Worm (Caenorhabditis elegans) whole organism, L2 larva: ENCODE results near the gene mnr-1.
A peak's percentile ranks its signal among the peaks of the same experiment; 100 is the strongest.

ENCODE experiments used
- C34F6.9 ChIP-seq: fragments of 150-350 bp; optimal IDR thresholded peaks from 2 replicates; lab custom pipeline; 2014; ENCODE audit warnings: missing biosample characterization, missing genetic modification characterization
- F13H6.1 ChIP-seq: sonication (generic microtip); optimal IDR thresholded peaks from 2 replicates; lab custom pipeline; 2016; ENCODE audit warnings: missing genetic modification characterization, missing compliant biosample characterization
- Y55F3AM.14 ChIP-seq: fragments of 200-800 bp; sonication (Bioruptor generic); optimal IDR thresholded peaks from 2 replicates; lab custom pipeline; 2018; ENCODE audit warnings: mild to moderate bottlenecking, missing genetic modification characterization, missing compliant biosample characterization
- ZK546.5 ChIP-seq: sonication (generic microtip); optimal IDR thresholded peaks from 2 replicates; lab custom pipeline; 2017; ENCODE audit warnings: missing biosample characterization, missing genetic modification characterization
- alr-1 ChIP-seq: fragments of 150-350 bp; optimal IDR thresholded peaks from 2 replicates; lab custom pipeline; 2014; ENCODE audit warnings: missing biosample characterization, missing genetic modification characterization
- aly-2 ChIP-seq: fragments of 150-350 bp; optimal IDR thresholded peaks from 2 replicates; lab custom pipeline; 2014; ENCODE audit warnings: missing biosample characterization, missing genetic modification characterization
- ama-1 ChIP-seq: fragments of 150-350 bp; optimal IDR thresholded peaks from 2 replicates; lab custom pipeline; 2018; ENCODE audit warnings: inconsistent platforms
- blmp-1 ChIP-seq: sonication (generic microtip); optimal IDR thresholded peaks from 2 replicates; lab custom pipeline; 2017; ENCODE audit warnings: missing genetic modification characterization, mild to moderate bottlenecking, missing compliant biosample characterization, antibody characterized with exemption, moderate library complexity; ENCODE audit not compliant: insufficient read depth
- ceh-16 ChIP-seq: fragments of 150-350 bp; optimal IDR thresholded peaks from 2 replicates; lab custom pipeline; 2014; ENCODE audit warnings: missing biosample characterization, missing genetic modification characterization
- ceh-82 ChIP-seq: fragments of 150-350 bp; optimal IDR thresholded peaks from 2 replicates; lab custom pipeline; 2014; ENCODE audit warnings: missing biosample characterization, missing genetic modification characterization
- crh-2 ChIP-seq: sonication (generic microtip); optimal IDR thresholded peaks from 2 replicates; lab custom pipeline; 2017; ENCODE audit warnings: missing biosample characterization, missing genetic modification characterization
- dmd-4 ChIP-seq: sonication (generic microtip); optimal IDR thresholded peaks from 2 replicates; lab custom pipeline; 2017; ENCODE audit warnings: missing biosample characterization, missing genetic modification characterization
- egl-27 ChIP-seq: sonication (generic microtip); optimal IDR thresholded peaks from 3 replicates; lab custom pipeline; 2017; ENCODE audit warnings: missing biosample characterization, missing genetic modification reagents, missing genetic modification characterization
- elt-1 ChIP-seq: fragments of 150-350 bp; optimal IDR thresholded peaks from 2 replicates; lab custom pipeline; 2014; ENCODE audit warnings: missing biosample characterization, missing genetic modification characterization
- elt-3 ChIP-seq: sonication (generic microtip); optimal IDR thresholded peaks from 2 replicates; lab custom pipeline; 2017; ENCODE audit warnings: missing biosample characterization, missing genetic modification characterization
- fos-1 ChIP-seq: fragments of 150-350 bp; optimal IDR thresholded peaks from 2 replicates; lab custom pipeline; 2014; ENCODE audit warnings: missing biosample characterization, missing genetic modification characterization
- gmeb-1 ChIP-seq: fragments of 150-350 bp; optimal IDR thresholded peaks from 2 replicates; lab custom pipeline; 2014; ENCODE audit warnings: missing biosample characterization, missing genetic modification characterization
- lin-13 ChIP-seq: fragments of 150-350 bp; optimal IDR thresholded peaks from 2 replicates; lab custom pipeline; 2014; ENCODE audit warnings: missing biosample characterization, missing genetic modification reagents, missing genetic modification characterization
- lsy-2 ChIP-seq, 2 experiments: fragments of 150-350 bp in 1 of 2; sonication (generic microtip) in 1 of 2; optimal IDR thresholded peaks; 2 replicates each; lab custom pipeline; 2014 to 2017; ENCODE audit warnings: missing biosample characterization in 2 of 2, missing genetic modification characterization in 2 of 2
- mab-5 ChIP-seq: fragments of 150-350 bp; optimal IDR thresholded peaks from 2 replicates; lab custom pipeline; 2014; ENCODE audit warnings: missing biosample characterization, missing genetic modification characterization
- mbf-1 ChIP-seq: sonication (generic microtip); optimal IDR thresholded peaks from 2 replicates; lab custom pipeline; 2017; ENCODE audit warnings: missing biosample characterization, missing genetic modification characterization
- mdl-1 ChIP-seq, 2 experiments: fragments of 150-350 bp in 1 of 2; sonication (generic microtip) in 1 of 2; optimal IDR thresholded peaks; 2 replicates each; lab custom pipeline; 2017; ENCODE audit warnings: missing biosample characterization in 2 of 2, missing genetic modification characterization in 2 of 2
- nhr-10 ChIP-seq: sonication (generic microtip); optimal IDR thresholded peaks from 2 replicates; lab custom pipeline; 2017; ENCODE audit warnings: missing biosample characterization, missing genetic modification characterization
- nhr-12 ChIP-seq: fragments of 150-350 bp; optimal IDR thresholded peaks from 2 replicates; lab custom pipeline; 2014; ENCODE audit warnings: missing biosample characterization, missing genetic modification characterization
- nhr-129 ChIP-seq: fragments of 150-350 bp; optimal IDR thresholded peaks from 2 replicates; lab custom pipeline; 2014; ENCODE audit warnings: missing biosample characterization, missing genetic modification characterization
- nhr-21 ChIP-seq: fragments of 150-350 bp; optimal IDR thresholded peaks from 2 replicates; lab custom pipeline; 2014; ENCODE audit warnings: missing biosample characterization, missing genetic modification characterization
- nhr-23 ChIP-seq: fragments of 150-350 bp; optimal IDR thresholded peaks from 2 replicates; lab custom pipeline; 2014; ENCODE audit warnings: missing biosample characterization, missing genetic modification reagents, missing genetic modification characterization
- nhr-237 ChIP-seq: fragments of 150-350 bp; optimal IDR thresholded peaks from 2 replicates; lab custom pipeline; 2014; ENCODE audit warnings: missing biosample characterization, missing genetic modification characterization
- nhr-6 ChIP-seq: fragments of 150-350 bp; optimal IDR thresholded peaks from 2 replicates; lab custom pipeline; 2014; ENCODE audit warnings: missing biosample characterization, missing genetic modification characterization
- nhr-77 ChIP-seq: fragments of 150-350 bp; optimal IDR thresholded peaks from 2 replicates; lab custom pipeline; 2014; ENCODE audit warnings: missing biosample characterization, missing genetic modification characterization
- skn-1 ChIP-seq: sonication (generic microtip); optimal IDR thresholded peaks from 2 replicates; lab custom pipeline; 2017; ENCODE audit warnings: missing biosample characterization, missing genetic modification characterization
- sma-3 ChIP-seq: sonication (generic microtip); optimal IDR thresholded peaks from 2 replicates; lab custom pipeline; 2016; ENCODE audit warnings: missing genetic modification reagents, missing genetic modification characterization, missing compliant biosample characterization
- sma-9 ChIP-seq, 2 experiments: fragments of 150-350 bp in 1 of 2; sonication (generic microtip) in 1 of 2; optimal IDR thresholded peaks; 2 replicates each; lab custom pipeline; 2014 to 2016; ENCODE audit warnings: missing genetic modification characterization in 2 of 2, mild to moderate bottlenecking in 1 of 2, missing biosample characterization in 1 of 2, missing compliant biosample characterization in 1 of 2, missing genetic modification reagents in 1 of 2, moderate library complexity in 1 of 2
- snpc-4 ChIP-seq: fragments of 150-350 bp; optimal IDR thresholded peaks from 2 replicates; lab custom pipeline; 2014; ENCODE audit warnings: missing biosample characterization, missing genetic modification characterization
- unc-55 ChIP-seq: fragments of 150-350 bp; sonication (generic microtip); optimal IDR thresholded peaks from 3 replicates; lab custom pipeline; 2014; ENCODE audit warnings: missing biosample characterization, missing genetic modification reagents, missing genetic modification characterization
- unc-62 ChIP-seq: fragments of 150-350 bp; optimal IDR thresholded peaks from 2 replicates; lab custom pipeline; 2014; ENCODE audit warnings: missing biosample characterization, missing genetic modification reagents, missing genetic modification characterization
- zag-1 ChIP-seq: fragments of 150-350 bp; optimal IDR thresholded peaks from 2 replicates; lab custom pipeline; 2014; ENCODE audit warnings: missing biosample characterization, missing genetic modification characterization
- ztf-1 ChIP-seq: fragments of 200-800 bp; sonication (Bioruptor generic); conservative IDR thresholded peaks from 2 replicates; pipeline ENCODE4 v1.3.6; 2022; ENCODE audit warnings: missing genetic modification characterization, missing compliant biosample characterization
- ztf-11 ChIP-seq: sonication (generic microtip); optimal IDR thresholded peaks from 2 replicates; lab custom pipeline; 2017; ENCODE audit warnings: missing biosample characterization, missing genetic modification characterization
- ztf-4 ChIP-seq: fragments of 150-350 bp; optimal IDR thresholded peaks from 2 replicates; lab custom pipeline; 2014; ENCODE audit warnings: missing biosample characterization, missing genetic modification characterization

The mnr-1 gene

DNA sequence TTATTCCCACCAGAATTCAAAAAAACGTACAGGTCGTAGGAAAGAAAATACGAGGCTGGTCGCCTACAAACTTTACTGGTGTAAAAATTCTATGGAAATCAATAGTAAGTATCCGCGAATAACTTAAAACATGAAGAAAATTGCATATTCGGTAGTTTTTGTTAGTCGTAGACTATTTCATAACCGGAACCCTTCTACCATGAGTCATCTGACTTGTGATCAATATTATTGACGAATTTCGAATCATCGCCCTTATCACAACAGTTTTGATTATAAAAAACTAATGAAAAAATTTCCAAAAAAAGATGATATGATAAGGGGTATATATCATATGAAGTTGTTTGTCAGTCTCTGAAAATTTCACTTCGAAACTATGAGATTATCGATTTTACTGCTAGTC, 5.6 kb downstream of the mnr-1 start, which contains the start of gene W01F3.2:
W01F3.2 (plus strand) TSS at position 301 of the 400 bp plus-strand sequence.
- TF ChIP-seq fos-1 (peak; percentile 17), crh-2 (tag; lab: Kevin White, UChicago) (peak; percentile 12), elt-1 (no peak)

DNA sequence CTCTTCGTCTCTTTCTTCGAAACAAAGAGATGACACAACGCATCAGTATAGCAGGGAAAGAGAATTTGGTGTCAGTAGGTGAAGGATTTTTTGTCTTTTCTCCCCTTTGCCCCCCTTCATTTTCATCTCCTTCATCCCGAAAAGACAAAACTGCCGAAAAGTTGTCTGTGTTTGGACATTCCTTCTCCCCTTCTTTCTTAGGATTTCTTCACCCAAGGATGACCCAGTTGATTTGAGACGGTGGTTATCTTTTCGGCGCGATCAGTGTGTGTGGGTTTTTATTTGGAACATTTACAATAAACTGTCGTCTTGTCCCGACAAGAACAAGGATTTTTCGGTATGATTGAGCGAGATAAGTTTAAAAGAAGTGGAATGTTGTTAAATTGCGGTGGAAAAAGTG, 8.0 kb downstream of the mnr-1 start:
- TF ChIP-seq ama-1 (lab: Kevin White, UChicago), result no peak
- TF ChIP-seq C34F6.9 (tag; lab: Kevin White, UChicago), result no peak
- TF ChIP-seq elt-1, result peak; percentile 32
- TF ChIP-seq nhr-21, result peak; percentile 12
- TF ChIP-seq nhr-129, result no peak
- no peak for TF ChIP-seq dmd-4 (tag; lab: Kevin White, UChicago)
- TF ChIP-seq egl-27, result no peak

DNA sequence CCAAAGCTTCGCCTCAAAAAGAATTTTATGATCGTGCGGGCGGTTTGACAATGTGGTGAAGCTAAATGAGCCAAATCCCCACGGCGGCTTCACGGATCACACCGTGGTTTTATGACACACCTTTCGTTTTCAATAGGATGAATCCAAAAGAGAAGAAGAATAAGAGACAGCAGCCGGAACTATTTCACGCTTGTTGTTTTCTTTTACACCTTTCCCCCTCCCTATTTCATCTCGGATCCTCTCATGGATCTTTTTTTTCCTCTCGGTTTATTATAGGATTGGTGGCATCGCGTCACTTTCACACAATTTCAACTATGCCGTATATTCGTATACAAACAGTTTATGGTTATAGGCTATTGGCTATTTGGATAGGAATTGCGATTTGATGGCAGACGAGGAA, 9.3 kb downstream of the mnr-1 start:
- TF ChIP-seq mdl-1 (tag; optimal IDR thresholded peaks at IDR 0.05; lab: Kevin White, UChicago) (no peak), ceh-82 (tag; lab: Kevin White, UChicago) (no peak), sma-3 (no peak), aly-2 (tag; lab: Kevin White, UChicago) (no peak), ZK546.5 (tag; lab: Kevin White, UChicago) (no peak), fos-1 (no peak), F13H6.1 (tag; lab: Kevin White, UChicago) (no peak), elt-3 (tag; lab: Kevin White, UChicago) (no peak), elt-1 (no peak), unc-55 (GFP tag; lab: Kevin White, UChicago) (no peak), zag-1 (no peak), skn-1 (tag; lab: Kevin White, UChicago) (no peak), ceh-16 (tag; lab: Kevin White, UChicago) (no peak), nhr-12 (tag; lab: Kevin White, UChicago) (no peak)

DNA sequence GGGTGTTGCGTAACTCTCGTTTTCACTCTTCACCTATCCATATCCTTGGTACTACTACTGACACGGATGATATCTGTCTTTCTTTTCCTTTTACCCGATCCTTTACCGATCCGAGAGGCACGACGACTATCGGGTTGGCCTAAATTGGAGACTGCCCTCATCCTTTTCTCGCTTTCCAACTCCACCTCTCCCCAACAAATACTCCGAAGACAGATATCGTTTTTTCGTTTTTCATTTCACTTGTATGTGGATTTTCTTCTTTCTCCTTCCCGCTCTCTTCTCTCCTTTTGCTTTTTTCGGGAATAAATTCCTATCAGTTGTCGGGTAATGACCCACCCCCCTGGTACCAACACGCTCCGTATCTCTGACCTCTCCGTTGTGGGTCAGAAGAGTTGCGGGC, 10.5 kb downstream of the mnr-1 start:
- no peak for TF ChIP-seq ztf-11 (tag; lab: Kevin White, UChicago)
- TF ChIP-seq aly-2 (tag; lab: Kevin White, UChicago), result no peak
- TF ChIP-seq nhr-21, result peak; percentile 31
- no peak for TF ChIP-seq snpc-4
- TF ChIP-seq ztf-4, result no peak
- TF ChIP-seq nhr-237, result no peak
- no peak for TF ChIP-seq mbf-1
- no peak for TF ChIP-seq fos-1
- no peak for TF ChIP-seq mab-5
- TF ChIP-seq blmp-1 (tag; lab: Kevin White, UChicago), result peak; percentile 11
- no peak for TF ChIP-seq dmd-4 (tag; lab: Kevin White, UChicago)

DNA sequence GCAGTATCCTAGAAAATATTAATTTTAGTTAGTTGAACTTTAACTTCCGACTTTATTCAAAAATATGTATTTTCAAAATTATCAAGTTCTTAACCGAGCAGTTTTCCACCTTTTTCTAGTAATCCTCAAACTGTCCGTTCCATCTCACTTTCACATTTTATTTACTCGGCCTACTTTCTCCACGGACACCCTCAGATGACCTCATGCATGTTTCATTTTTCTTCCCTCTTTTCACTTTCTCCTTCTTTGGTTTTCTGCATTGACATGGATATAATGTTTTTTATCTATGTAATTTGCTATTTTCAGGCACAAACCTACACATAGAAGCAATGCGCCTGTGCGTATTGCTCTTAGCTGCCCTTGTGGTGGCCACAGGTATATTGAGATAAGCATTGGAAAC, 12.5 kb downstream of the mnr-1 start, which contains the start of gene mlt-11:
mlt-11 (plus strand) TSS at position 301 of the 400 bp plus-strand sequence.
- peak; percentile 26 for TF ChIP-seq blmp-1 (tag; lab: Kevin White, UChicago)
- TF ChIP-seq skn-1 (tag; lab: Kevin White, UChicago), result no peak
- no peak for TF ChIP-seq ceh-16 (tag; lab: Kevin White, UChicago)
- no peak for TF ChIP-seq C34F6.9 (tag; lab: Kevin White, UChicago)

DNA sequence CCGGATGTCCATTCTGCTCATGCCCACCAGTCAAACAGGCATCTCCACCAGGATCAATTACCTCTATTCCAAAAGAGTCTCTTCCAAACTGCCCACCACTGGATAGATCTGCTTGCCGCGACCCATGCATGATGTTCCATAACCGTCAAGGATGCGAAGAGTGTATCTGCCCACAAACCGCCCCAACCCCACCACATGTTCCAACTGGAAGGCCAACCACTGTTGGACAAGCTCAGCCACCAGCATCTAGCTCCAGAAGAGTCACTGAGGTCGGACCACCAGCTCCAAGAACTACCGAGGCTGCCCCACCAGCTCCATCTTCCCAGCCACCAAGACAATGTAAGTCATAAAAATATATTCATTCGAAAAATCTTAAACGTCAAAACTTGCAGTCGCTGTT, 16.2 kb downstream of the mnr-1 start:
- TF ChIP-seq ZK546.5 (tag; lab: Kevin White, UChicago), result no peak
- TF ChIP-seq nhr-10 (tag; lab: Kevin White, UChicago), result no peak

DNA sequence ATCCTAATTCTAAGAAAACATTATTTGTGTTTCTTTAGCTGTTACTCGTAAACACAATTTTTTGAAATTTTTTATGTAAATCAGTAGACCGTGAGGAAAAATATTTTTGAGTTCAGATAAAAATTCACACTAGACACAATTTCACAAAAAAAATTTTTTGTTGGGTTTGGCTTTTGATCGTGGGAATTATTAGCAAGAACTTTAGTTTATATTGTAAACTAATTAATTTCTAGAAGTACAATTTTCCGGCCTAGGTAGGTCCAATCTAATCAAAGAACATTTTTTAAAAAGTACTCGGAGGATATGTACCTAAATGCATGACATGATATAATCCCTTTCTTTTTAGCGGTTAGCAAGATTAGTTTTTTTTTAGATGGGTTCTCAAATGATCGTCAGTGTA, 25.7 kb downstream of the mnr-1 start:
- TF ChIP-seq elt-1, result no peak
- no peak for TF ChIP-seq ztf-4
- TF ChIP-seq nhr-21, result no peak
- no peak for TF ChIP-seq Y55F3AM.14 (GFP tag; lab: Kevin White, UChicago)

DNA sequence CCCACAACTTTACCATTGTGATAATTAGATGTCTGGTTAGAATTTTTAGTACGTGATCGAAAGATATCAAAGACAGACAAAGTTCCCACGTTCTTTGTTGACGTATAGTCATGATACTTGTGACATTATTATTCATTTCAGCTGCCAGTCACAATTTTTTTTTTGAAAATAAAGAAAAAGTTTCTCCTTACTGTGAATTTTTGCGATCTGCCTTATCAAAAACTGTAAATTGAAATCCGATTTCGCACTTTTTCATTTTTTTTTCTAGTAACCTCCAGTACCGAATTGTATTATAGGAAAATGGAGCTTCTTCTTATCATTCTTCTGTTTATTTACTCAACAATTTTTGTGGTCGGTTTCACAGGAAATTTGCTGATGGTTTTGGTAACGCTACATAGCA, 26.7 kb downstream of the mnr-1 start, which contains the start of gene srsx-35:
srsx-35 (plus strand) TSS at position 301 of the 400 bp plus-strand sequence.
- TF ChIP-seq dmd-4 (tag; lab: Kevin White, UChicago) (no peak), lin-13 (GFP tag; lab: Kevin White, UChicago) (no peak), nhr-77 (tag; lab: Kevin White, UChicago) (no peak), unc-62 (GFP tag; lab: Kevin White, UChicago) (no peak), nhr-129 (no peak), aly-2 (tag; lab: Kevin White, UChicago) (no peak), ztf-1 (GFP tag; lab: Robert Waterston, UW) (no peak), mbf-1 (no peak), fos-1 (no peak), nhr-23 (tag; lab: Kevin White, UChicago) (no peak), alr-1 (no peak), lsy-2 (tag; optimal IDR thresholded peaks at IDR 0.05; lab: Kevin White, UChicago) (no peak), sma-3 (no peak), C34F6.9 (tag; lab: Kevin White, UChicago) (no peak), egl-27 (no peak), nhr-6 (tag; lab: Kevin White, UChicago) (no peak), gmeb-1 (tag; lab: Kevin White, UChicago) (no peak), sma-9 (GFP tag; optimal IDR thresholded peaks at IDR 0.05; lab: Kevin White, UChicago) (no peak), sma-9 (tag; optimal IDR thresholded peaks at IDR 0.05; lab: Kevin White, UChicago) (no peak)
